Worm (Caenorhabditis elegans) whole organism, mixed stage, embryonic: ENCODE measurements around the gene Y110A2AL.4.

Experiments used
- M03D4.4 ChIP-seq: sonication (generic microtip); optimal IDR thresholded peaks from 2 replicates; lab custom pipeline; 2017; ENCODE audit warnings: mild to moderate bottlenecking, missing genetic modification characterization, missing compliant biosample characterization
- bed-3 ChIP-seq: fragments of 200-800 bp; sonication (Bioruptor generic); optimal IDR thresholded peaks from 3 replicates; lab custom pipeline; 2018; ENCODE audit warnings: mild to moderate bottlenecking, missing genetic modification characterization, moderate library complexity, missing compliant biosample characterization
- blmp-1 ChIP-seq: fragments of 150-350 bp; optimal IDR thresholded peaks from 2 replicates; lab custom pipeline; 2014; ENCODE audit warnings: missing biosample characterization, missing genetic modification characterization
- ceh-39 ChIP-seq: fragments of 150-350 bp; optimal IDR thresholded peaks from 2 replicates; lab custom pipeline; 2014; ENCODE audit warnings: missing biosample characterization, missing genetic modification characterization
- ceh-43 ChIP-seq: fragments of 200-800 bp; sonication (Bioruptor generic); optimal IDR thresholded peaks from 2 replicates; lab custom pipeline; 2018; ENCODE audit warnings: mild to moderate bottlenecking, missing genetic modification characterization, moderate library complexity, missing compliant biosample characterization
- ces-1 ChIP-seq: fragments of 150-350 bp; optimal IDR thresholded peaks from 2 replicates; lab custom pipeline; 2014; ENCODE audit warnings: missing biosample characterization, missing genetic modification reagents, missing genetic modification characterization
- elt-1 ChIP-seq: sonication (generic microtip); optimal IDR thresholded peaks from 2 replicates; lab custom pipeline; 2017; ENCODE audit warnings: missing genetic modification characterization, mild to moderate bottlenecking, missing compliant biosample characterization, antibody characterized with exemption, moderate library complexity, borderline replicate concordance; ENCODE audit not compliant: insufficient read depth
- elt-3 ChIP-seq: fragments of 150-350 bp; optimal IDR thresholded peaks from 2 replicates; lab custom pipeline; 2014; ENCODE audit warnings: missing biosample characterization, missing genetic modification characterization
- flh-1 ChIP-seq: fragments of 200-800 bp; sonication (Bioruptor generic); optimal IDR thresholded peaks from 2 replicates; lab custom pipeline; 2018; ENCODE audit warnings: mild to moderate bottlenecking, missing genetic modification characterization, moderate library complexity, missing compliant biosample characterization
- ham-2 ChIP-seq: fragments of 200-800 bp; sonication (Bioruptor generic); optimal IDR thresholded peaks from 2 replicates; lab custom pipeline; 2018; ENCODE audit warnings: mild to moderate bottlenecking, missing genetic modification characterization, missing compliant biosample characterization
- hlh-1 ChIP-seq: fragments of 150-350 bp; optimal IDR thresholded peaks from 2 replicates; lab custom pipeline; 2014; ENCODE audit warnings: missing biosample characterization, missing genetic modification reagents, missing genetic modification characterization
- lin-32 ChIP-seq: fragments of 200-800 bp; sonication (Bioruptor generic); optimal IDR thresholded peaks from 2 replicates; lab custom pipeline; 2018; ENCODE audit warnings: mild to moderate bottlenecking, missing genetic modification characterization, missing compliant biosample characterization
- lsy-2 ChIP-seq: fragments of 150-350 bp; optimal IDR thresholded peaks from 2 replicates; lab custom pipeline; 2014; ENCODE audit warnings: missing biosample characterization, missing genetic modification characterization
- mab-5 ChIP-seq: fragments of 150-350 bp; optimal IDR thresholded peaks from 2 replicates; lab custom pipeline; 2014; ENCODE audit warnings: missing biosample characterization, missing genetic modification characterization
- mep-1 ChIP-seq: fragments of 150-350 bp; optimal IDR thresholded peaks from 2 replicates; lab custom pipeline; 2017; ENCODE audit warnings: missing biosample characterization, missing genetic modification reagents, missing genetic modification characterization, inconsistent platforms
- mls-2 ChIP-seq: sonication (generic microtip); optimal IDR thresholded peaks from 2 replicates; lab custom pipeline; 2016; ENCODE audit warnings: mild to moderate bottlenecking, missing genetic modification characterization, moderate library complexity, missing compliant biosample characterization
- nhr-12 ChIP-seq: fragments of 150-350 bp; optimal IDR thresholded peaks from 2 replicates; lab custom pipeline; 2014; ENCODE audit warnings: missing biosample characterization, missing genetic modification characterization
- nhr-2 ChIP-seq: fragments of 150-350 bp; optimal IDR thresholded peaks from 2 replicates; lab custom pipeline; 2014; ENCODE audit warnings: missing biosample characterization, missing genetic modification characterization
- nhr-237 ChIP-seq: fragments of 150-350 bp; optimal IDR thresholded peaks from 2 replicates; lab custom pipeline; 2014; ENCODE audit warnings: missing biosample characterization, missing genetic modification characterization
- nhr-28 ChIP-seq: fragments of 150-350 bp; optimal IDR thresholded peaks from 2 replicates; lab custom pipeline; 2014; ENCODE audit warnings: missing biosample characterization, missing genetic modification characterization
- nhr-76 ChIP-seq: sonication (generic microtip); optimal IDR thresholded peaks from 2 replicates; lab custom pipeline; 2017; ENCODE audit warnings: missing biosample characterization, missing genetic modification characterization
- pha-4 ChIP-seq: fragments of 150-350 bp; optimal IDR thresholded peaks from 2 replicates; lab custom pipeline; 2018; ENCODE audit warnings: missing biosample characterization, missing genetic modification reagents, missing genetic modification characterization
- sem-2 ChIP-seq: fragments of 200-800 bp; sonication (Bioruptor generic); optimal IDR thresholded peaks from 2 replicates; lab custom pipeline; 2018; ENCODE audit warnings: mild to moderate bottlenecking, missing genetic modification characterization, missing compliant biosample characterization
- snpc-4 ChIP-seq: fragments of 150-350 bp; optimal IDR thresholded peaks from 2 replicates; lab custom pipeline; 2014; ENCODE audit warnings: missing biosample characterization, missing genetic modification characterization
- sptf-1 ChIP-seq: sonication (generic microtip); optimal IDR thresholded peaks from 2 replicates; lab custom pipeline; 2017; ENCODE audit warnings: mild to moderate bottlenecking, missing genetic modification characterization, moderate library complexity, missing compliant biosample characterization
- tbx-8 ChIP-seq: fragments of 200-800 bp; sonication (Bioruptor generic); optimal IDR thresholded peaks from 2 replicates; lab custom pipeline; 2018; ENCODE audit warnings: mild to moderate bottlenecking, missing genetic modification characterization, moderate library complexity, missing compliant biosample characterization
- unc-39 ChIP-seq: fragments of 150-350 bp; optimal IDR thresholded peaks from 2 replicates; lab custom pipeline; 2014; ENCODE audit warnings: missing biosample characterization, missing genetic modification characterization
- unc-62 ChIP-seq: fragments of 150-350 bp; optimal IDR thresholded peaks from 2 replicates; lab custom pipeline; 2014; ENCODE audit warnings: missing biosample characterization, missing genetic modification reagents, missing genetic modification characterization
- zip-8 ChIP-seq: fragments of 150-350 bp; optimal IDR thresholded peaks from 2 replicates; lab custom pipeline; 2014; ENCODE audit warnings: missing biosample characterization, missing genetic modification characterization
- ztf-11 ChIP-seq: fragments of 150-350 bp; optimal IDR thresholded peaks from 2 replicates; lab custom pipeline; 2014; ENCODE audit warnings: missing biosample characterization, missing genetic modification characterization

The Y110A2AL.4 gene

DNA sequence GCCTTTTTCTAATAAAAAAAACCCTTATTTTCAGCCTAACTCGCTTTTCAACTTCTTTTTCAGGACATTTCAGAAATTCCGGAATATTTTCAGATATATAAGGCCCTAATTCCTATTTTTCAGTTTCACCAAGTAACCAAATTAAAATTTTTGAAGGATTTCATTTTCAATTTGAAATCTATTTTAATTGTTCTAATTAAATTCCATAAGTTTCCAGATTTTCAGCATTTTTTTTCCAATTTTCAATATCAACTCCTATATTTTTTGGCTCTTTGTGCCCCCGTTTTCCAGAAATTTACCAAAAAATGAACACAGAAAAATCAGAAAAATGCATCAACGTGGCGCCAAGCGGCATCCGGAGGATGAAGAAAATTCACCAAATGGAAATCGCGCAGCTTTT, 35.7 kb downstream of the Y110A2AL.4 start, which contains the start of gene Y110A2AL.1:
TSS of gene Y110A2AL.1 (plus strand) at position 301 of the 400 bp plus-strand sequence.
- no peak for TF ChIP-seq zip-8
- TF ChIP-seq nhr-237 (tag; lab: Kevin White, UChicago) = no peak
- no peak for TF ChIP-seq ceh-43 (GFP tag; lab: Kevin White, UChicago)
- TF ChIP-seq ceh-39 (tag; lab: Kevin White, UChicago) = no peak
- TF ChIP-seq elt-3 (tag; lab: Kevin White, UChicago) = no peak
- TF ChIP-seq unc-39 (tag; lab: Kevin White, UChicago) = no peak
- TF ChIP-seq ztf-11 (tag; lab: Kevin White, UChicago) = no peak
- no peak for TF ChIP-seq mab-5 (tag; lab: Kevin White, UChicago)
- TF ChIP-seq hlh-1 (tag; lab: Kevin White, UChicago) = no peak
- no peak for TF ChIP-seq snpc-4 (tag; lab: Kevin White, UChicago)
- no peak for TF ChIP-seq nhr-76 (tag; lab: Kevin White, UChicago)
- TF ChIP-seq mls-2 (tag; lab: Kevin White, UChicago) = no peak
- no peak for TF ChIP-seq sptf-1 (tag; lab: Kevin White, UChicago)
- no peak for TF ChIP-seq elt-1
- no peak for TF ChIP-seq nhr-12 (tag; lab: Kevin White, UChicago)
- no peak for TF ChIP-seq M03D4.4 (tag; lab: Kevin White, UChicago)
- no peak for TF ChIP-seq pha-4 (tag; lab: Kevin White, UChicago)
- no peak for TF ChIP-seq bed-3 (GFP tag; lab: Kevin White, UChicago)
- no peak for TF ChIP-seq ces-1 (GFP tag; lab: Kevin White, UChicago)

DNA sequence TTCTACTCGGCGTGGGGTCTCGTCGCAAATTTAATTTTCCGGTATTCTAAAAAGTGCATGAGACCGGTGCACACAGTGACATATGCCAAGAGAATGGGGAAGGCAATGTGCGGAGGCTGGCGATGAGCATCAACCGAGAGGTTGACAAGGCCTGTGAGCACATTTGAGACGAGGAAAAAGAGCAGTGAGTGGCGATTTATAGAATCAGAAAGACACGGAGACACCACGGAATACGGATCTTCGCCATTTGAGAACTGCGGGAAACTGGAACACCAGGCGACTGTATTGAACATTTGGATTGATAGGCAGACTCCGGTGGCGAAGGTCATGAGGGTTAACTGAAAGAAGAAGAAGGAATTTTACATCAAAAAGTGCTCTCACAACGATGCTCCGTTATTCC, 39.8 kb downstream of the Y110A2AL.4 start:
- no peak for TF ChIP-seq flh-1 (GFP tag; lab: Kevin White, UChicago)
- no peak for TF ChIP-seq ham-2 (GFP tag; lab: Kevin White, UChicago)
- no peak for TF ChIP-seq tbx-8 (GFP tag; lab: Kevin White, UChicago)
- TF ChIP-seq nhr-76 (tag; lab: Kevin White, UChicago) = no peak
- no peak for TF ChIP-seq lin-32
- no peak for TF ChIP-seq ces-1 (GFP tag; lab: Kevin White, UChicago)

DNA sequence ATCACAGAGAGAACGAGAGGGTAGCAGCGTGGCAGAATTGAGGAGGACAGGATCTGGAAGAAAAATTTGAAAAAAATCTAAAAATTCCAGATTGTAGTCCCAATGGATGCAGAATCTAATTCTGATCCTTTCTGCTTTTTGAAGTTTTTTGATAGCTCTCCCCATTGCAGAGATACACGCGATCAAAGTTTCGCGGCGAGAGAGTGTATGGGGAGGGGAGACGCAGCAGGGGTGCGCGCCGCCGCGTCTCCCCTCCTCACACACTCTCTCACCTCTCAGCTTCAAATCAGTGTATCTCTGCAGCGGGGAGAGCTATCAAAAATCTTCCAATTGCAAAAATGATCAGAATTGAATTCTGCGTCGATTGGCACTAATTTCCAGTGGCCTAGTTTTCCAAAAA, 42.0 kb downstream of the Y110A2AL.4 start:
- TF ChIP-seq mab-5 (tag; lab: Kevin White, UChicago) = no peak
- no peak for TF ChIP-seq blmp-1 (tag; lab: Kevin White, UChicago)
- TF ChIP-seq zip-8 = no peak
- TF ChIP-seq ham-2 (GFP tag; lab: Kevin White, UChicago) = no peak
- no peak for TF ChIP-seq tbx-8 (GFP tag; lab: Kevin White, UChicago)
- no peak for TF ChIP-seq elt-1
- TF ChIP-seq, all 35 proteins: peak for 0

DNA sequence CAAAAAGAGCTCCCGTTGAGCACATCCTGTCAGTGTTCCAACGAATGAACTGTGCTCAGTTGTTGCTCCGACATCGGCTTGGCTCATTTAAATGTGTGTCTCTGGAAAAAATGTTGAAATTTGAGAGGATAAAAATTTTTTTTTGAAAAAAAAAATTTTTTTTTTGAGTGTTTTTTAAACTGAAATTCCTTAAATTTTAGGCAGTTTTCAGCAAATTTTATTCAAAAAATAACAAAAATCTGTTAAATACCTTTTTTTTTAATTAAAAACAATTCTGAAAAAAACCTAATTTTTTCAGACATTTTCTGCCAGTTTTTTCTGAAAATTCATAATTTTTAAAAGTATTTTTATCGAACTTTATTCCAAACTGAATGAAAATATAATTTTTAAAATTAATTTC, 45.7 kb downstream of the Y110A2AL.4 start, which contains the start of gene pigw-1:
TSS of gene pigw-1 (minus strand) at position 101 of the 400 bp plus-strand sequence.
- TF ChIP-seq ces-1 (GFP tag; lab: Kevin White, UChicago) (no peak), unc-39 (tag; lab: Kevin White, UChicago) (no peak), pha-4 (tag; lab: Kevin White, UChicago) (no peak)
- TF ChIP-seq, all 35 proteins: peak for 0

DNA sequence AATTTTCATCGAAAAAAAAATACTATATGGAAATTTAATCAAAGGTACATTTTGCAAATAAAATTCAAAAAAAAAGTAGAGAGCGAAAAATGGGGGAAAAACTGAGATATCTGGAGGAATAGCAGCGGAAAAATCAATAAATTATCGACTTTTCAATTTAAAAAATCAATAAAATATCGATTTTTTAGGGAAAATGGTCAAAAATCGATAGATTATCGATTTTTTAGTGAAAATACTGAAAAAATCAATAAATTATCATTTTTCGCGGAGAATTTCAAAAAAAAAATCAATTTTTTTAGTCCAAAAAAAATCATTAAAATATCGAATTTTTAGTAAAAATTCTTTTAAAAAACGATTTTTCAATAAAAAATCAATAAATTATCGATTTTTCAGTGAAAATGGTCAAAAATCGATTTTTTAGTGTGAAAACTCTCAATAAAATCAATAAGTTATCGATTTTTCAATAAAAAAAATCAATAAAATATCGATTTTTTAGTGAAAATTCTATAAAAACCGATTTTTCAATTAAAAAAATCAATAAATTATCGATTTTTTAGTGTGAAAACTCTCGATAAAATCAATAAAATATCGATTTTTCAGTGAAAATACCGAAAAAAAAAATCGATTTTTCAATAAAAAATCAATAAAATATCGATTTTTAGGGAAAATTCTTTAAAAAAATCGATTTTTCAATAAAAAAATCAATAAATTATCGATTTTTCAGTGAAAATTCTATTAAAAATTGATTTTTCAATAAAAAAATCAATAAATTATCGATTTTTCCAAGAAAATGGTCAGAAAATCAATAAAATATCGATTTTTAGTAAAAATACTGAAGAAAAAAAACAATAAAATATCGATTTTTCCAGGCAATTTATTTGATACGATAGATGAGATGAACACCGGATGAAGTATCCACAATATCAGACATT, 46.7 kb downstream of the Y110A2AL.4 start:
- no peak for TF ChIP-seq nhr-2 (tag; lab: Kevin White, UChicago)
- TF ChIP-seq nhr-76 (tag; lab: Kevin White, UChicago) = no peak
- TF ChIP-seq mep-1 (tag; lab: Kevin White, UChicago) = no peak
- no peak for TF ChIP-seq M03D4.4 (tag; lab: Kevin White, UChicago)
- no peak for TF ChIP-seq nhr-12 (tag; lab: Kevin White, UChicago)
- TF ChIP-seq nhr-237 (tag; lab: Kevin White, UChicago) = no peak
- no peak for TF ChIP-seq nhr-28 (tag; lab: Kevin White, UChicago)
- TF ChIP-seq sem-2 (GFP tag; lab: Kevin White, UChicago) = no peak
- TF ChIP-seq unc-62 = no peak
- no peak for TF ChIP-seq pha-4 (tag; lab: Kevin White, UChicago)
- no peak for TF ChIP-seq unc-39 (tag; lab: Kevin White, UChicago)
- TF ChIP-seq mab-5 (tag; lab: Kevin White, UChicago) = no peak
- no peak for TF ChIP-seq ces-1 (GFP tag; lab: Kevin White, UChicago)
- TF ChIP-seq lsy-2 (tag; lab: Kevin White, UChicago) = no peak
- TF ChIP-seq hlh-1 (tag; lab: Kevin White, UChicago) = no peak
- no peak for TF ChIP-seq blmp-1 (tag; lab: Kevin White, UChicago)
- TF ChIP-seq bed-3 (GFP tag; lab: Kevin White, UChicago) = no peak
- no peak for TF ChIP-seq elt-3 (tag; lab: Kevin White, UChicago)
- TF ChIP-seq, all 35 proteins: peak for 0
